Fruit fly (Drosophila melanogaster) whole organism, wandering third instar larva: ENCODE data around the gene Coa8.
A peak's percentile ranks its signal among the peaks of the same experiment; 100 is the strongest.

Experiments
- Abd-B ChIP-seq: fragments of >200 bp; optimal IDR thresholded peaks from 2 replicates; lab custom pipeline; 2017; ENCODE audit warnings: missing biosample characterization, missing genetic modification characterization
- CG9705 ChIP-seq: fragments of 200-800 bp; sonication (Bioruptor generic); optimal IDR thresholded peaks from 2 replicates; lab custom pipeline; 2018; ENCODE audit warnings: missing biosample characterization, mild to moderate bottlenecking, missing genetic modification characterization
- Dif ChIP-seq: fragments of 200-275, 200-300 bp; sonication (Bioruptor generic); optimal IDR thresholded peaks from 2 replicates; lab custom pipeline; 2018; ENCODE audit warnings: missing biosample characterization, missing genetic modification characterization; ENCODE audit not compliant: partially characterized antibody
- Hr78 ChIP-seq: fragments of >200 bp; optimal IDR thresholded peaks from 2 replicates; lab custom pipeline; 2017; ENCODE audit warnings: missing biosample characterization, missing genetic modification characterization
- Jra ChIP-seq: sonication (Bioruptor generic); optimal IDR thresholded peaks from 2 replicates; lab custom pipeline; 2016; ENCODE audit warnings: missing biosample characterization, missing genetic modification characterization
- OdsH ChIP-seq: fragments of 200-800 bp; sonication (Bioruptor generic); optimal IDR thresholded peaks from 2 replicates; lab custom pipeline; 2016; ENCODE audit warnings: missing biosample characterization, mild to moderate bottlenecking, missing genetic modification characterization
- ey ChIP-seq: fragments of 200-800 bp; sonication (Bioruptor generic); optimal IDR thresholded peaks from 2 replicates; lab custom pipeline; 2016; ENCODE audit warnings: missing biosample characterization, missing genetic modification characterization
- lola ChIP-seq: fragments of >200 bp; optimal IDR thresholded peaks from 2 replicates; lab custom pipeline; 2017; ENCODE audit warnings: missing biosample characterization, missing genetic modification characterization
- pan ChIP-seq: fragments of >200 bp; optimal IDR thresholded peaks from 2 replicates; lab custom pipeline; 2017

- TF ChIP-seq lola (no peak), Hr78 (GFP tag; lab: Kevin White, UChicago) (no peak), Jra (GFP tag; lab: Kevin White, UChicago) (peak; percentile 51), Abd-B (GFP tag; lab: Kevin White, UChicago) (no peak), OdsH (GFP tag; lab: Kevin White, UChicago) (peak; percentile 76), Dif (GFP tag; lab: Kevin White, UChicago) (no peak), CG9705 (no peak), ey (GFP tag; lab: Kevin White, UChicago) (peak; percentile 71), pan (lab: Kevin White, UChicago) (no peak)
Measured at dm6 chrX:1849914-1850313, 30.2 kb upstream of the Coa8 start.
